Fruit fly (Drosophila melanogaster) whole organism, embryonic: ENCODE data around the gene Enoph.
A peak's percentile ranks its signal among the peaks of the same experiment; 100 is the strongest.

Source experiments
- Blimp-1 ChIP-seq: fragments of 200-800 bp; sonication (Bioruptor generic); optimal IDR thresholded peaks from 3 replicates; lab custom pipeline; 2018; ENCODE audit warnings: missing biosample characterization, missing genetic modification characterization, mild to moderate bottlenecking, moderate library complexity, missing genetic modification reagents
- CG10267 ChIP-seq: fragments of 200-800 bp; sonication (Bioruptor generic); optimal IDR thresholded peaks from 2 replicates; lab custom pipeline; 2018; ENCODE audit warnings: missing biosample characterization, mild to moderate bottlenecking, missing genetic modification characterization, moderate library complexity
- CG10565 ChIP-seq: fragments of 200-800 bp; sonication (Bioruptor generic); optimal IDR thresholded peaks from 3 replicates; lab custom pipeline; 2016; ENCODE audit warnings: missing biosample characterization, mild to moderate bottlenecking, missing genetic modification characterization
- CG13894 ChIP-seq: fragments of 200-800 bp; sonication (Bioruptor generic); optimal IDR thresholded peaks from 3 replicates; lab custom pipeline; 2018; ENCODE audit warnings: missing biosample characterization, mild to moderate bottlenecking, missing genetic modification characterization, moderate library complexity
- CG14860 ChIP-seq: fragments of 200-800 bp; sonication (Bioruptor generic); IDR thresholded peaks from 3 replicates; pipeline ENCODE4 v1.3.6; 2022; ENCODE audit warnings: missing biosample characterization, missing genetic modification characterization; ENCODE audit not compliant: partially characterized antibody
- CG1529 ChIP-seq: fragments of 200-800 bp; sonication (Bioruptor generic); optimal IDR thresholded peaks from 3 replicates; lab custom pipeline; 2018; ENCODE audit warnings: missing biosample characterization, missing genetic modification characterization
- CG15479 ChIP-seq: fragments of 200-800 bp; sonication (Bioruptor generic); optimal IDR thresholded peaks from 3 replicates; lab custom pipeline; 2019; ENCODE audit warnings: missing biosample characterization, mild to moderate bottlenecking, missing genetic modification characterization, moderate library complexity
- CG17186 ChIP-seq: fragments of 200-800 bp; sonication (Bioruptor generic); optimal IDR thresholded peaks from 3 replicates; lab custom pipeline; 2017; ENCODE audit warnings: missing biosample characterization, missing genetic modification reagents, missing genetic modification characterization
- CG17385 ChIP-seq: fragments of 200-800 bp; sonication (Bioruptor generic); optimal IDR thresholded peaks from 3 replicates; lab custom pipeline; 2018; ENCODE audit warnings: missing biosample characterization, mild to moderate bottlenecking, missing genetic modification characterization
- CG18476 ChIP-seq: fragments of 200-800 bp; sonication (Bioruptor generic); optimal IDR thresholded peaks from 2 replicates; lab custom pipeline; 2016; ENCODE audit warnings: missing biosample characterization, mild to moderate bottlenecking, missing genetic modification characterization
- CG18764 ChIP-seq: fragments of 200-800 bp; sonication (Bioruptor generic); optimal IDR thresholded peaks from 3 replicates; lab custom pipeline; 2016; ENCODE audit warnings: missing biosample characterization, missing genetic modification characterization
- CG2199 ChIP-seq: fragments of 200-800 bp; sonication (Bioruptor generic); IDR thresholded peaks from 3 replicates; pipeline ENCODE4 v1.3.6; 2022; ENCODE audit warnings: missing biosample characterization, missing genetic modification characterization
- CG2889 ChIP-seq: fragments of 200-800 bp; sonication (Bioruptor generic); IDR thresholded peaks from 3 replicates; pipeline ENCODE4 v1.3.6; 2022; ENCODE audit warnings: missing biosample characterization, missing genetic modification characterization
- CG3726 ChIP-seq: fragments of 200-800 bp; sonication (Bioruptor generic); IDR thresholded peaks from 3 replicates; pipeline ENCODE4, ENCODE4 v1.3.6; 2022; ENCODE audit warnings: missing biosample characterization, missing genetic modification characterization
- CG4730 ChIP-seq: fragments of 200-800 bp; sonication (Bioruptor generic); IDR thresholded peaks from 2 replicates; pipeline ENCODE4 v1.3.6; 2022; ENCODE audit warnings: missing biosample characterization, missing genetic modification characterization
- CG6689 ChIP-seq: fragments of 200-800 bp; sonication (Bioruptor generic); IDR thresholded peaks from 2 replicates; pipeline ENCODE4 v1.3.6; 2022; ENCODE audit warnings: missing biosample characterization, missing genetic modification characterization
- CG6765 ChIP-seq: fragments of 200-800 bp; sonication (Bioruptor generic); optimal IDR thresholded peaks from 3 replicates; lab custom pipeline; 2017; ENCODE audit warnings: missing biosample characterization, mild to moderate bottlenecking, missing genetic modification characterization
- CG7372 ChIP-seq: fragments of 200-800 bp; sonication (Bioruptor generic); IDR thresholded peaks from 2 replicates; pipeline ENCODE4 v1.3.6; 2022; ENCODE audit warnings: missing biosample characterization, missing genetic modification characterization
- CG7928 ChIP-seq: fragments of 200-800 bp; sonication (Bioruptor generic); optimal IDR thresholded peaks from 2 replicates; lab custom pipeline; 2017; ENCODE audit warnings: missing biosample characterization, mild to moderate bottlenecking, missing genetic modification characterization
- CG9609 ChIP-seq: fragments of 200-800 bp; sonication (Bioruptor generic); optimal IDR thresholded peaks from 3 replicates; lab custom pipeline; 2016; ENCODE audit warnings: missing biosample characterization, missing genetic modification characterization
- CG9817 ChIP-seq: fragments of 200-800 bp; sonication (Bioruptor generic); optimal IDR thresholded peaks from 2 replicates; lab custom pipeline; 2018; ENCODE audit warnings: missing biosample characterization, mild to moderate bottlenecking, missing genetic modification characterization, moderate library complexity
- CHES-1-like ChIP-seq: fragments of 200-800 bp; sonication (Bioruptor generic); optimal IDR thresholded peaks from 2 replicates; lab custom pipeline; 2016; ENCODE audit warnings: missing biosample characterization, missing genetic modification characterization
- Ets65A ChIP-seq: fragments of 200-800 bp; sonication (Bioruptor generic); peaks from one replicate; lab custom pipeline; 2016; ENCODE audit warnings: missing biosample characterization, missing genetic modification characterization
- HmgD ChIP-seq: fragments of 200-800 bp; sonication (Bioruptor generic); optimal IDR thresholded peaks from 3 replicates; lab custom pipeline; 2016; ENCODE audit warnings: missing biosample characterization, missing genetic modification characterization
- Hmx ChIP-seq: fragments of 200-800 bp; sonication (Bioruptor generic); optimal IDR thresholded peaks from 2 replicates; lab custom pipeline; 2016; ENCODE audit warnings: missing biosample characterization, missing genetic modification characterization
- Hr78 ChIP-seq, 2 experiments: fragments of 200-800 bp in 1 of 2; fragments of >200 bp in 1 of 2; sonication (Bioruptor generic) in 1 of 2; optimal IDR thresholded peaks; 2 replicates each; lab custom pipeline; 2017 to 2019; ENCODE audit warnings: missing biosample characterization in 2 of 2, missing genetic modification characterization in 2 of 2, mild to moderate bottlenecking in 1 of 2, moderate library complexity in 1 of 2
- Med ChIP-seq: fragments of 200-800 bp; sonication (Bioruptor generic); peaks from one replicate; lab custom pipeline; 2016; ENCODE audit warnings: missing biosample characterization, missing genetic modification characterization, mild to moderate bottlenecking, inconsistent platforms, moderate library complexity
- Mes4 ChIP-seq: fragments of 200-800 bp; sonication (Bioruptor generic); optimal IDR thresholded peaks from 2 replicates; lab custom pipeline; 2016; ENCODE audit warnings: missing biosample characterization, missing genetic modification characterization
- Optix ChIP-seq: fragments of 200-800 bp; sonication (Bioruptor generic); IDR thresholded peaks from 3 replicates; pipeline ENCODE4 v1.3.6; 2022; ENCODE audit warnings: missing biosample characterization, missing genetic modification characterization
- Pdp1 ChIP-seq, 2 experiments: fragments of 200-800 bp; sonication (Bioruptor generic); optimal IDR thresholded peaks; 3 replicates each; lab custom pipeline; 2016; ENCODE audit warnings: missing biosample characterization in 2 of 2, missing genetic modification characterization in 2 of 2, mild to moderate bottlenecking in 1 of 2, moderate library complexity in 1 of 2
- Xrp1 ChIP-seq: fragments of 200-800 bp; sonication (Bioruptor generic); IDR thresholded peaks from 2 replicates; pipeline ENCODE4 v1.3.6; 2022; ENCODE audit warnings: missing biosample characterization, missing genetic modification characterization
- ci ChIP-seq: fragments of 200-800 bp; sonication (Bioruptor generic); IDR thresholded peaks from 3 replicates; pipeline ENCODE4 v1.3.6; 2022; ENCODE audit warnings: missing biosample characterization, missing genetic modification characterization
- lmd ChIP-seq: fragments of 200-800 bp; sonication (Bioruptor generic); IDR thresholded peaks from 2 replicates; pipeline ENCODE4 v1.3.6; 2022; ENCODE audit warnings: missing biosample characterization, missing genetic modification characterization
- lov ChIP-seq, 2 experiments: fragments of 200-800 bp in 1 of 2; fragments of >200 bp in 1 of 2; sonication (Bioruptor generic) in 1 of 2; IDR thresholded peaks in 1 of 2; optimal IDR thresholded peaks in 1 of 2; 2 replicates in 1 of 2; 3 replicates in 1 of 2; pipeline versions ENCODE4 v1.3.6 to Lab custom; 2017 to 2022; ENCODE audit warnings: missing biosample characterization in 1 of 2, missing genetic modification characterization in 1 of 2
- nau ChIP-seq: fragments of 200-800 bp; sonication (Bioruptor generic); optimal IDR thresholded peaks from 3 replicates; lab custom pipeline; 2017; ENCODE audit warnings: missing biosample characterization, mild to moderate bottlenecking, missing genetic modification characterization, missing genetic modification reagents
- odd ChIP-seq: fragments of 200-800 bp; sonication (Bioruptor generic); optimal IDR thresholded peaks from 2 replicates; lab custom pipeline; 2017; ENCODE audit warnings: missing biosample characterization, mild to moderate bottlenecking, missing genetic modification characterization
- otp ChIP-seq: fragments of 200-800 bp; sonication (Bioruptor generic); IDR thresholded peaks from 3 replicates; pipeline ENCODE4, ENCODE4 v1.3.6; 2022; ENCODE audit warnings: missing biosample characterization, missing genetic modification characterization
- pros ChIP-seq: fragments of 200-800 bp; sonication (Bioruptor generic); optimal IDR thresholded peaks from 3 replicates; lab custom pipeline; 2019; ENCODE audit warnings: missing biosample characterization, mild to moderate bottlenecking, missing genetic modification characterization, moderate library complexity
- psq ChIP-seq: fragments of 200-800 bp; sonication (Bioruptor generic); optimal IDR thresholded peaks from 2 replicates; lab custom pipeline; 2017; ENCODE audit warnings: missing biosample characterization, missing genetic modification characterization
- scrt ChIP-seq: fragments of 200-800 bp; sonication (Bioruptor generic); optimal IDR thresholded peaks from 2 replicates; lab custom pipeline; 2018; ENCODE audit warnings: missing biosample characterization, mild to moderate bottlenecking, missing genetic modification characterization, moderate library complexity
- sd ChIP-seq: fragments of 200-800 bp; sonication (Bioruptor generic); optimal IDR thresholded peaks from 3 replicates; lab custom pipeline; 2018; ENCODE audit warnings: missing biosample characterization, mild to moderate bottlenecking, missing genetic modification characterization, moderate library complexity
- so ChIP-seq: fragments of 200-800 bp; sonication (Bioruptor generic); IDR thresholded peaks from 3 replicates; pipeline ENCODE4 v1.3.6; 2022; ENCODE audit warnings: missing biosample characterization, missing genetic modification characterization
- tx ChIP-seq: fragments of 200-800 bp; sonication (Bioruptor generic); optimal IDR thresholded peaks from 2 replicates; lab custom pipeline; 2016; ENCODE audit warnings: missing biosample characterization, missing genetic modification characterization
- yki ChIP-seq: fragments of >200 bp; optimal IDR thresholded peaks from 3 replicates; lab custom pipeline; 2018
- zfh1 ChIP-seq: fragments of 200-800 bp; sonication (Bioruptor generic); IDR thresholded peaks from 3 replicates; pipeline ENCODE4 v1.3.6; 2022; ENCODE audit warnings: missing biosample characterization, missing genetic modification characterization

Gene Enoph

dm6 chr3R:5263311-5264250 lies 7.1 kb upstream of the Enoph start (continued):
- TF ChIP-seq CG17186 (GFP tag; lab: Kevin White, UChicago) (no peak), HmgD (no peak), zfh1 (GFP tag; lab: Robert Waterston, UW) (0 out of 3 replicates have a peak, but pooled peaks have one; percentile 45), CG7928 (GFP tag; lab: Kevin White, UChicago) (peak; percentile 29), otp (no peak; the same call in 2 of the 3 replicates), CG17385 (GFP tag; lab: Kevin White, UChicago) (peak; percentile 87), CG1529 (GFP tag; lab: Kevin White, UChicago) (peak; percentile 52), CG6689 (peak; percentile 85), lov (optimal IDR thresholded peaks at IDR 0.05; lab: Kevin White, UChicago) (no peak), lov (GFP tag; IDR thresholded peaks at IDR 0.05; lab: Robert Waterston, UW) (no peak), ci (GFP tag; lab: Robert Waterston, UW) (peak; percentile 61; the same call in 1 of the 3 replicates), CG10267 (peak; percentile 83), Hr78 (GFP tag; optimal IDR thresholded peaks at IDR 0.05; lab: Kevin White, UChicago) (peak in 1 of 2 experiments; percentile 52), yki (lab: Kevin White, UChicago) (no peak), Mes4 (GFP tag; lab: Kevin White, UChicago) (no peak), Hmx (GFP tag; lab: Kevin White, UChicago) (no peak), CG4730 (GFP tag; lab: Robert Waterston, UW) (peak; percentile 55), nau (GFP tag; lab: Kevin White, UChicago) (no peak)

dm6 chr3R:5262592-5262991 lies 6.1 kb upstream of the Enoph start, which contains the start of gene Tim17a2:
Gene Tim17a2, minus strand, starts transcription at chr3R:5262692.
- TF ChIP-seq CG3726 (GFP tag; lab: Robert Waterston, UW) (no peak), odd (GFP tag; lab: Kevin White, UChicago) (no peak), CG18764 (GFP tag; lab: Kevin White, UChicago) (no peak), lmd (GFP tag; lab: Robert Waterston, UW) (no peak), CG9609 (GFP tag; lab: Kevin White, UChicago) (no peak), CG14860 (GFP tag; lab: Robert Waterston, UW) (no peak), Hr78 (GFP tag; optimal IDR thresholded peaks at IDR 0.05; lab: Kevin White, UChicago) (no peak), CG9817 (tag; lab: Kevin White, UChicago) (no peak), Med (peak; percentile 7), CG15479 (peak; percentile 63)

- TF ChIP-seq pros (GFP tag; lab: Kevin White, UChicago) (no peak), CG18476 (GFP tag; lab: Kevin White, UChicago) (no peak), so (GFP tag; lab: Robert Waterston, UW) (0 out of 3 replicates have a peak, but pooled peaks have one; percentile 15), tx (GFP tag; lab: Kevin White, UChicago) (no peak), Pdp1 (GFP tag; optimal IDR thresholded peaks at IDR 0.05; lab: Kevin White, UChicago) (peak in 1 of 2 experiments; percentile 5), CG13894 (no peak), CG7372 (GFP tag; lab: Robert Waterston, UW) (no peak), CG6765 (GFP tag; lab: Kevin White, UChicago) (no peak), CG2199 (GFP tag; lab: Robert Waterston, UW) (peak; percentile 41; the same call in 1 of the 3 replicates), Xrp1 (GFP tag; lab: Robert Waterston, UW) (0 out of 2 replicates have a peak, but pooled peaks have one; percentile 6), Blimp-1 (GFP tag; lab: Kevin White, UChicago) (no peak), Optix (GFP tag; lab: Robert Waterston, UW) (no peak), CHES-1-like (GFP tag; lab: Kevin White, UChicago) (no peak), CG10565 (GFP tag; lab: Kevin White, UChicago) (no peak), CG2889 (GFP tag; lab: Robert Waterston, UW) (no peak), sd (tag; lab: Kevin White, UChicago) (peak; percentile 5), psq (GFP tag; lab: Kevin White, UChicago) (no peak), Ets65A (GFP tag; lab: Kevin White, UChicago) (peak; percentile 19), scrt (GFP tag; lab: Kevin White, UChicago) (no peak)
- TF ChIP-seq, all 482 proteins: peak for 6
These were observed 5.6 kb upstream of the Enoph start for dm6 chr3R:5261996-5262535.
